Worm (Caenorhabditis elegans) whole organism, L3 larva: ENCODE results near the gene C42D8.1.

Experiments used
- aly-2 ChIP-seq: fragments of 150-350 bp; optimal IDR thresholded peaks from 2 replicates; lab custom pipeline; 2014; ENCODE audit warnings: missing biosample characterization, missing genetic modification characterization
- lin-15B ChIP-seq: fragments of 150-350 bp; optimal IDR thresholded peaks from 2 replicates; lab custom pipeline; 2014; ENCODE audit warnings: missing biosample characterization, missing genetic modification characterization
- zag-1 ChIP-seq: fragments of 150-350 bp; optimal IDR thresholded peaks from 2 replicates; lab custom pipeline; 2014; ENCODE audit warnings: missing biosample characterization, missing genetic modification characterization

- no peak for TF ChIP-seq lin-15B (tag; lab: Kevin White, UChicago)
- no peak for TF ChIP-seq aly-2 (tag; lab: Kevin White, UChicago)
- no peak for TF ChIP-seq zag-1 (tag; lab: Kevin White, UChicago)
Observed at ce11 chrX:5071025-5071424, 38.3 kb upstream of the C42D8.1 start.
